Worm (Caenorhabditis elegans) whole organism, midembryonic: ENCODE measurements around the gene F39C12.1.

Experiments
- flt-1 ChIP-seq: fragments of 200-800 bp; sonication (Bioruptor generic); IDR thresholded peaks from 2 replicates; pipeline ENCODE4 v1.3.6; 2022; ENCODE audit warnings: missing genetic modification characterization, missing compliant biosample characterization
- tab-1 ChIP-seq: fragments of 200-800 bp; sonication (Bioruptor generic); IDR thresholded peaks from 2 replicates; pipeline ENCODE4 v1.3.6; 2022; ENCODE audit warnings: missing genetic modification characterization, missing compliant biosample characterization

ce11 chrX:4800078-4800621, 52.8 kb downstream of the F39C12.1 start, which contains the start of gene mig-13:
- TF ChIP-seq flt-1 (GFP tag; lab: Robert Waterston, UW) = no peak
- TF ChIP-seq tab-1 (GFP tag; lab: Robert Waterston, UW) = no peak
